Worm (Caenorhabditis elegans) whole organism, L1 larva: Measurements from ENCODE around the gene ZK666.1.

Experiments
- elt-3 ChIP-seq, 6 experiments: fragments of 150-350 bp in 1 of 6; sonication (generic microtip); optimal IDR thresholded peaks; 2 replicates each; lab custom pipeline; 2017 to 2018; ENCODE audit warnings: missing biosample characterization in 6 of 6, missing genetic modification characterization in 6 of 6, inconsistent platforms in 1 of 6
- nhr-28 ChIP-seq: fragments of 150-350 bp; optimal IDR thresholded peaks from 2 replicates; lab custom pipeline; 2014; ENCODE audit warnings: missing biosample characterization, missing genetic modification characterization
- ztf-4 ChIP-seq: fragments of 150-350 bp; optimal IDR thresholded peaks from 2 replicates; lab custom pipeline; 2014; ENCODE audit warnings: missing biosample characterization, missing genetic modification characterization

DNA sequence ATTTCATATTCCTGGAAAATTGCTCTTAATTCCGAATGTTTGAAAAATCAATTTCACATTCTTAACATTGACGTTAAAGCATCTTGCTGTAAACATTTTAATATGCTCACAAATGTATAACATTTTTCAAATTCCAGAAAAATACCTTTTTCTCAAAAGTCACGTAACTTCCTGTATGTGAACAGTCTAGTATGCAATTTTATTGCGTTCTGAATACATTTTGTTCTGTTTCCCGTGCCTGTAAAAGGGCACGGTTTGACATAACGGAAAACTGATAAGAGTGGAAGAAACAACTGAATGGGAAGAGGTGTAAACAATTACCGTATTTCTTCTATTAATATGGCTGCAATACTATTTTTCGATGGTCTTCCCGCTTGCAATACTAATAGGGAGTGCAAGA, 11.8 kb upstream of the ZK666.1 start:
- TF ChIP-seq elt-3 (tag; optimal IDR thresholded peaks at IDR 0.05; lab: Kevin White, UChicago) (no peak), nhr-28 (no peak), ztf-4 (tag; lab: Kevin White, UChicago) (no peak)
